Worm (Caenorhabditis elegans) whole organism, late embryonic: ENCODE results near the gene C24A8.6.

Experiments
- K02D7.2 ChIP-seq: sonication (generic microtip); optimal IDR thresholded peaks from 2 replicates; lab custom pipeline; 2017; ENCODE audit warnings: mild to moderate bottlenecking, missing genetic modification characterization, missing compliant biosample characterization
- T23F11.4 ChIP-seq: fragments of 200-800 bp; sonication (Bioruptor generic); optimal IDR thresholded peaks from 2 replicates; lab custom pipeline; 2018; ENCODE audit warnings: mild to moderate bottlenecking, missing genetic modification characterization, missing compliant biosample characterization
- ama-1 ChIP-seq: fragments of 150-350 bp; optimal IDR thresholded peaks from 2 replicates; lab custom pipeline; 2014
- ceh-24 ChIP-seq: sonication (generic microtip); optimal IDR thresholded peaks from 2 replicates; lab custom pipeline; 2016; ENCODE audit warnings: mild to moderate bottlenecking, missing genetic modification characterization, missing compliant biosample characterization
- elt-4 ChIP-seq: sonication (generic microtip); optimal IDR thresholded peaks from 2 replicates; lab custom pipeline; 2016; ENCODE audit warnings: missing genetic modification characterization, missing compliant biosample characterization
- eyg-1 ChIP-seq: sonication (generic microtip); optimal IDR thresholded peaks from 2 replicates; lab custom pipeline; 2016; ENCODE audit warnings: missing genotype, missing genetic modification characterization, missing compliant biosample characterization
- fkh-10 ChIP-seq: fragments of 150-350 bp; optimal IDR thresholded peaks from 2 replicates; lab custom pipeline; 2014; ENCODE audit warnings: missing biosample characterization, missing genetic modification reagents, missing genetic modification characterization
- hlh-15 ChIP-seq: sonication (generic microtip); optimal IDR thresholded peaks from 2 replicates; lab custom pipeline; 2016; ENCODE audit warnings: missing genetic modification characterization, missing compliant biosample characterization
- nhr-11 ChIP-seq: fragments of 150-350 bp; optimal IDR thresholded peaks from 2 replicates; lab custom pipeline; 2014; ENCODE audit warnings: missing biosample characterization, missing genetic modification characterization
- rnt-1 ChIP-seq: sonication (generic microtip); optimal IDR thresholded peaks from 2 replicates; lab custom pipeline; 2016; ENCODE audit warnings: missing genetic modification characterization, missing compliant biosample characterization
- tbx-2 ChIP-seq: sonication (generic microtip); optimal IDR thresholded peaks from 2 replicates; lab custom pipeline; 2016; ENCODE audit warnings: missing genetic modification characterization, missing compliant biosample characterization
- unc-42 ChIP-seq: sonication (generic microtip); optimal IDR thresholded peaks from 2 replicates; lab custom pipeline; 2016; ENCODE audit warnings: missing genotype, missing genetic modification characterization, missing compliant biosample characterization
- unc-86 ChIP-seq: sonication (generic microtip); optimal IDR thresholded peaks from 2 replicates; lab custom pipeline; 2016; ENCODE audit warnings: missing genetic modification characterization, missing compliant biosample characterization

DNA sequence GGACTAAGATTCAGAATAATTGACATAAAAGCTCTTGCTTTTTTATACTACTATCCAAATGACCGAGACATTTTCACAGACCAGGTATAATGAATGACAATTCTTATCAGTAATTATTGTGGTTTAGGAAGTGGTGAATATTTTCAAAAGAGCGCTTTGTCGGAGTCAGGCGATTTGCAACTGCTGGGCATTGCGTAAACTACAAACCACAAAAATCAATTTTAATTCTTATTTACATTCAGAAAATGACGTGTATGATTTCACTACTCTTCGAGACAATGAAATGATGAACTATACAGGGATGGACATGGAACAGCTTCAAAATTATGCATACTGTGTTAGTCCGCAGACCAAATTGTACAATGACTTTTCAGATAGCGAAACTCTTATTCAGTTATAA lies 47.7 kb downstream of the C24A8.6 start:
- TF ChIP-seq tbx-2 (tag; lab: Kevin White, UChicago) (no peak), hlh-15 (no peak), unc-86 (tag; lab: Kevin White, UChicago) (no peak), elt-4 (tag; lab: Kevin White, UChicago) (no peak), ama-1 (lab: Kevin White, UChicago) (no peak), fkh-10 (GFP tag; lab: Kevin White, UChicago) (no peak), T23F11.4 (GFP tag; lab: Kevin White, UChicago) (no peak), unc-42 (tag; lab: Kevin White, UChicago) (no peak), eyg-1 (tag; lab: Kevin White, UChicago) (no peak), ceh-24 (tag; lab: Kevin White, UChicago) (no peak), K02D7.2 (no peak), rnt-1 (no peak), nhr-11 (tag; lab: Kevin White, UChicago) (no peak)
